Fruit fly (Drosophila melanogaster) whole organism, embryonic: ENCODE results near the gene Chrac-14.

Experiments
- B-H2 ChIP-seq: fragments of 200-800 bp; sonication (Bioruptor generic); optimal IDR thresholded peaks from 2 replicates; lab custom pipeline; 2018; ENCODE audit warnings: missing biosample characterization, mild to moderate bottlenecking, missing genetic modification characterization
- CG10147 ChIP-seq: fragments of 200-800 bp; sonication (Bioruptor generic); optimal IDR thresholded peaks from 2 replicates; lab custom pipeline; 2019; ENCODE audit warnings: missing biosample characterization, mild to moderate bottlenecking, missing genetic modification characterization, moderate library complexity
- CG3847 ChIP-seq: fragments of 200-800 bp; sonication (Bioruptor generic); IDR thresholded peaks from 2 replicates; pipeline ENCODE4 v1.3.6; 2022; ENCODE audit warnings: missing biosample characterization, missing genetic modification characterization
- Ets97D ChIP-seq: fragments of 200-800 bp; sonication (Bioruptor generic); optimal IDR thresholded peaks from 3 replicates; lab custom pipeline; 2016; ENCODE audit warnings: missing biosample characterization, missing genetic modification characterization
- Neu2 ChIP-seq: fragments of 200-800 bp; sonication (Bioruptor generic); optimal IDR thresholded peaks from 3 replicates; lab custom pipeline; 2016; ENCODE audit warnings: missing biosample characterization, missing genetic modification characterization, borderline replicate concordance
- Trl ChIP-seq, 3 experiments: fragments of >200 bp in 2 of 3; fragments of 200-800 bp in 1 of 3; sonication (Bioruptor generic) in 1 of 3; optimal IDR thresholded peaks; 2 replicates in 1 of 3; 3 replicates in 2 of 3; lab custom pipeline; 2016 to 2017; ENCODE audit warnings: missing biosample characterization in 1 of 3, missing genetic modification characterization in 1 of 3
- dan ChIP-seq: fragments of 200-800 bp; sonication (Bioruptor generic); IDR thresholded peaks from 2 replicates; pipeline ENCODE4 v1.3.6; 2022; ENCODE audit warnings: missing biosample characterization, missing genetic modification characterization
- gfzf ChIP-seq: fragments of 200-800 bp; sonication (Bioruptor generic); optimal IDR thresholded peaks from 2 replicates; lab custom pipeline; 2016; ENCODE audit warnings: missing biosample characterization, mild to moderate bottlenecking, missing genetic modification characterization, moderate library complexity
- lov ChIP-seq, 2 experiments: fragments of 200-800 bp in 1 of 2; fragments of >200 bp in 1 of 2; sonication (Bioruptor generic) in 1 of 2; IDR thresholded peaks in 1 of 2; optimal IDR thresholded peaks in 1 of 2; 2 replicates in 1 of 2; 3 replicates in 1 of 2; pipeline versions ENCODE4 v1.3.6 to Lab custom; 2017 to 2022; ENCODE audit warnings: missing biosample characterization in 1 of 2, missing genetic modification characterization in 1 of 2
- stc ChIP-seq: fragments of 200-800 bp; sonication (Bioruptor generic); IDR thresholded peaks from 2 replicates; pipeline ENCODE4 v1.3.6; 2022; ENCODE audit warnings: missing biosample characterization, missing genetic modification characterization
- toy ChIP-seq: fragments of 200-800 bp; sonication (Bioruptor generic); IDR thresholded peaks from 2 replicates; pipeline ENCODE4 v1.3.6; 2022; ENCODE audit warnings: missing biosample characterization, missing genetic modification characterization
- wor ChIP-seq: fragments of 200-800 bp; sonication (Bioruptor generic); IDR thresholded peaks from 2 replicates; pipeline ENCODE4 v1.3.6; 2022; ENCODE audit warnings: missing biosample characterization, missing genetic modification characterization

DNA sequence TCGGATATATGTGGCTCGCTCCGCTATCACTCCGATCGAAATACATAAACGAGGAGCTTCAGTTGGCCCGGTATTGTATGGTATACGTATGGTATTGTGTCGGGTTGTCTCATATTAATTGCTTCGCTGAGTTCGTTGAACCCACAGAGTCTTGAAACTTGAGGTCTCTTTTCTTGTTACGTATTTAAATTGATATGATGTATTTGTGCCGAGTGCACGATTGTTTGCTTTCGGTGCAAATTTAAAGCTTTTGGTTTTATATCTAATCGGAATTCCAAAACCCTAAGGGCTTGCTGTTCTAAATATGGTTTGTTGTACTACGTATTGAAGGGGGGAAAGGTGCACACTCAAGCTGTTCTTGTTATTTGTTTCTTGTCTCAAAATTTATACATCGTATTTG lies 12.0 kb upstream of the Chrac-14 start:
- TF ChIP-seq CG3847 (GFP tag; lab: Robert Waterston, UW) (no peak), wor (no peak), Trl (optimal IDR thresholded peaks at IDR 0.05; lab: Kevin White, UChicago) (peak in 1 of 2 experiments; percentile 15), Trl (GFP tag; optimal IDR thresholded peaks at IDR 0.05; lab: Kevin White, UChicago) (no peak), stc (GFP tag; lab: Robert Waterston, UW) (no peak), gfzf (GFP tag; lab: Kevin White, UChicago) (no peak), lov (optimal IDR thresholded peaks at IDR 0.05; lab: Kevin White, UChicago) (no peak), lov (GFP tag; IDR thresholded peaks at IDR 0.05; lab: Robert Waterston, UW) (no peak), toy (GFP tag; lab: Robert Waterston, UW) (no peak), B-H2 (GFP tag; lab: Kevin White, UChicago) (no peak), Ets97D (GFP tag; lab: Kevin White, UChicago) (no peak), Neu2 (GFP tag; lab: Kevin White, UChicago) (no peak), dan (GFP tag; lab: Robert Waterston, UW) (no peak), CG10147 (GFP tag; lab: Kevin White, UChicago) (no peak)
